Fruit fly (Drosophila melanogaster) whole organism, larva: ENCODE data around the gene bumpel.

ENCODE experiments used
- noc ChIP-seq: fragments of 200-800 bp; sonication (Bioruptor generic); optimal IDR thresholded peaks from 3 replicates; lab custom pipeline; 2019; ENCODE audit warnings: missing biosample characterization, mild to moderate bottlenecking, missing genetic modification characterization, moderate library complexity

bumpel gene

dm6 chr3R:11431395-11431977 lies 13.0 kb upstream of the bumpel start, which contains the start of the genes RpL24-like and CG5276:
TSS of gene RpL24-like (minus strand) at chr3R:11431582.
TSS of gene CG5276 (plus strand) at chr3R:11431738.
- no peak for TF ChIP-seq noc

dm6 chr3R:11430307-11430706 lies 11.8 kb upstream of the bumpel start:
- TF ChIP-seq noc = no peak

DNA sequence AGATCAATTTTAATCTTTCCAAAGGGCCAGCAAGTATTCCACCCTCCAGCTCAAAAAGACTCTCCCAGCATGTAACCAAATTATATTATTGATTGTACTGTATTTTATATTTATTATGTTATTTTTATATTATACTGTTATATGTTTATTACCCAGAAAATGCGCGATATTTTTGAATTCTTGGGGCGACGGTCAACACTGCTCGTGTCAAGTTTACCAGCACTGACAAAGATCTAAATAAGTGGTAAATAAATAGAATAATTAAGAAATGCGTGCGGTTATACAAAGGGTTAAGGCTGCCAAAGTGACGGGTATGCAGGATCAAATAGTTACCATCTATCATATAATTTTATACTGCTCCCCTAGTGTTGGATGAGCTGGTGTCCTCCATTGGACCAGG lies 11.3 kb upstream of the bumpel start, which contains the start of gene Dtd:
Gene Dtd, plus strand, starts transcription at position 248 of the 400 bp plus-strand sequence.
- TF ChIP-seq noc = no peak

DNA sequence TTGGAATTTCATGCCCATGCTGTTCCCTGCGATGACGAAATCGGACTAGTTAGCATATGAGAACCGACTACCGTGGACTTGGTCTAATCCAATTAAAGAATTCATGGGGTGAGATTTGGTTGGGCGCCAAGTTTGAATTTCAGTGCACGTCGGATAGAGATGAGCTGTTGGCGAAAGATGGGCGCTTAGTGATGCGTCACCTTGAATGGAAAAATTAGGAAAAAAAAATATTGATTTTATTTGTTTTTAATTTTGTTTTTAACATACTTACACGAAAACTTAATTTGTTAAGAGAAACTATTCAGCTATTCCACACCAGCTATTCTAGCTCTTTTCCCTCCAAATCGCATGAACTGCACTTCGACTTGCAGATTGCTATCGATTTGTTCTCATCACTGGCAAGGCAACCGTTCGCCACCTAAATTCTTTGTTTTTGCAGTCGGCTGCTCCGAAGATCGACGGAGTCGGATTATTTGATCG lies 3.2 kb upstream of the bumpel start, which contains the start of the genes ninaG and Sptz:
Gene ninaG, minus strand, starts transcription at position 51 of the 480 bp plus-strand sequence.
Gene Sptz, plus strand, starts transcription at position 450 of the 480 bp plus-strand sequence.
- TF ChIP-seq noc = peak; percentile 81

DNA sequence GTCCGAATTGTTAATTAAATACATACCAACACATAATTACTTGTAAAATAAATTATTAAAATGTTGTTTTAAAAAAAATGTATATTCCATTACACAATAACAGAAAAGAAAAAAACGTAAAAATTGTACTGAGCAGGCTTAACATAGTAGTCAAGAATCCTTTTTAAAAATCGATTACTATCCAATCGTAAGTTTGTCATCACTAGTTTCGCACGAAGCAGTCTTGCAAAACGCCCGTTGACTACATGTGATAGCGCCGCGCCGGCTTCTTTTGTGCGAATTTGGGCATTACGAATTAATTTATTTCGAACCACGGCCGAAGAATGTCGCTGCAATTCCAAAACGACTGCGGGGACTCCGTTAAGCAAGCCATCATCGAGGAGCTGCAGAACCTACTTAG lies 6.1 kb downstream of the bumpel start, which contains the start of gene Ipo9:
Gene Ipo9, plus strand, starts transcription at position 152 of the 400 bp plus-strand sequence.
- no peak for TF ChIP-seq noc

dm6 chr3R:11409667-11410137 lies 8.8 kb downstream of the bumpel start, which contains the start of the genes mgr and Irbp:
TSS of gene mgr (minus strand) at chr3R:11409875.
TSS of gene Irbp (plus strand) at chr3R:11410047.
- TF ChIP-seq noc = peak; percentile 92

DNA sequence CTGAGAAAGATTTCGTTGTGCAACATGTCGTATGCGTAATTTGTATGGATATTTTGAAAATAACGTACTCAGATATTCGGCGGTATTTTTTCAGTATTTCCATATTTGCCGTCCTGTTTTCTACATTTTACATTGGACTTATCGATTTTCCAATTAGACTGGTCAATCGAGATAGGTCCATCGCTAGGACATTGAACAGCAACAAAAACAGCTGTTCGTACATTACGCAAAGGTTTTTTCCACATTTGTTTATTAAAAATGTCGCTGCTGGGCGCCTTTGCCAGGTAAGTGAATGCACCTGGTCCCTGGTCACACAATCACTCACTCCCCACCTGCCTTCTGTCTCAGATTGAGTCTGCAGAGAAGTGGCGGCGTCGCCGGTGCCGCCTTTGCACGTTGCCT lies 10.7 kb downstream of the bumpel start, which contains the start of gene mRpL40:
Gene mRpL40, plus strand, starts transcription at position 186 of the 402 bp plus-strand sequence.
- TF ChIP-seq noc = no peak

DNA sequence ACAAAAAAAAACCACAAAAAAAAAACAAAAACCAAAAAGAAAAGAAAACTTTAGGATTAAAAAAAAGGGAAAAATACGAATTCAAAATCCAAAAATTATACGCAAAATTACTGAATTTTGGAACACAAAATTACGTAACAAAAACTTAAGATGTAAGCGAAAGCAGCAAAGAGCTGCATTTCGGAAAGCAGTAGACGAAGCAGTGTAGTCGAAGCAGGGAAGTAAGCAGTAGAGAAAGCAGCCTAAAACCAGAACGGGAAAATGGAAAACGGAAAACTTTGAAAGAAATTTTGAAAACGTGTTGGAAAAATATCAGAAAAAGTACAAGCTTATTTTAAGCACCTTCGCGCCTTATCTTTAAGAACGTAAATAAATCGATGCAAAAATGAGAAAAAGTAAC lies 15.6 kb downstream of the bumpel start:
- no peak for TF ChIP-seq noc

DNA sequence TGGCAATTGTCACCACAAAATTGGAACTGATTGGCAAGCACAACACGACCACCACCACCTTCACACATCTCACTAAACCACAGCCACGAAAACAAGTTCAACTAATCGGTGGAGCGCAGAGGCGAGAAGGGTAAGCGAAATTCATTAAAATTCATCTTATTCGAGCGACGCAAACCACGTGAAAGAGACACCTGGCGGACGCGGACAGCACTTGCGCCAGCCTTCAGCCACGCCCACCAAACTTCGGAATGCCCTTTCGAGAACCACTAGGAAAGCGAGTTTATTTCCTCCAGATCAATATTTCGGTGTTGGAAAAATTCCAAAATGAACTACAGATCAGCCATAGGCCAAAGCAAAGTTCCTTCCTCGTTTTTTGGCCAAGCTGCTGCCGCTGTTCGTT lies 22.9 kb downstream of the bumpel start:
- TF ChIP-seq noc = no peak

DNA sequence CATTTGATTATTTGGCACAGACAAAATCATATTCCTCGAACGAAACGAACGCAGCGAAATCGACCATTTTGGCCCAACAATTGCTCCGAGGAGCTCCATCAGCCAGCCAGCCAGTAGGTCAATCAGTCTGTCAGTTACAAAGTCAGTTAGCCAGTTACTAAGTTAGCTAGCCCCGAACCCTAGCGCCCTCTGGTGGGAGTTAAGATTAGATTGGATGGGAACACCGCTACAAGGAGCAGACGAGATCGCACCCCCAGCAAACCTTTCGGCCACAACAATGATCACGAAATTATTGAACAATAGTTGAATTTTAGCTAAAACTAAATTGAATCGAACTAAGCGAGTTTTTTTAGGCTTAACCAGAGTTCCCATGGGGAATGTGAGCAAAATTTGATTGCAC lies 24.6 kb downstream of the bumpel start:
- no peak for TF ChIP-seq noc

dm6 chr3R:11392805-11393204 lies 25.7 kb downstream of the bumpel start:
- TF ChIP-seq noc = no peak

dm6 chr3R:11378564-11379112 lies 39.8 kb downstream of the bumpel start:
- no peak for TF ChIP-seq noc

DNA sequence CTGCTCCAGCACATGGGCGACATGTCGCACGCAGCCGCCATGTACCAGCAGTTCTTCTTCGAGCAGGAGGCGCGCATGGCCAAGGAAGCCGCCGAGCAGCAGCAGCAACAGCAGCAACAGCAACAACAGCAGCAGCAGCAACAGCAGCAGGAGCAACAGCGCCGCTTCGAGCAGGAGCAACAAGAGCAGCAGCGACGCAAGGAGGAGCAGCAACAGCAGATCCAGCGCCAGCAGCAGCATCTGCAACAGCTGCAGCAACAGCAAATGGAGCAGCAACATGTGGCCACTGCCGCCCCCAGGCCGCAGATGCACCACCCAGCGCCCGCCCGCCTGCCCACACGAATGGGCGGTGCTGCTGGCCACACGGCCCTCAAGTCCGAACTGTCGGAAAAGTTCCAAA lies 43.3 kb downstream of the bumpel start:
- no peak for TF ChIP-seq noc

- TF ChIP-seq noc = no peak
These were observed 46.1 kb downstream of the bumpel start for dm6 chr3R:11372053-11373016.

DNA sequence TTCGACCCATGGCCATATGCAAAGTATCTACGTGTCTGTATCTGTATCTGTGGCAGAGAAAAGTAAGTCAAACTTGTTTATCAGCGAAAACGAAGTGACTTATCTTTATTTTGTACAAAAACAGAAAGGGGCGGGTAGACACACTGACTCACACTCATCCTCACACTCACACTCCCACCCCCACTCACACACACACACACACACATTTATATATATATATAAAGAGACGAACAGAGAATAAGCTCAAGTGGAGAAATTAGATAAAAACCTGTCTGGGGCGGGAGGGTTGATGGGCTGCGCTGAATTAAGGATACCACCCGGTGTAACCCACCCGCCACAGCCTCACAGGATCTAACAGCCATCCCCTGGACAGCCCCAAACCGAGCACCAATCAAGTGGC lies 47.7 kb downstream of the bumpel start:
- no peak for TF ChIP-seq noc

DNA sequence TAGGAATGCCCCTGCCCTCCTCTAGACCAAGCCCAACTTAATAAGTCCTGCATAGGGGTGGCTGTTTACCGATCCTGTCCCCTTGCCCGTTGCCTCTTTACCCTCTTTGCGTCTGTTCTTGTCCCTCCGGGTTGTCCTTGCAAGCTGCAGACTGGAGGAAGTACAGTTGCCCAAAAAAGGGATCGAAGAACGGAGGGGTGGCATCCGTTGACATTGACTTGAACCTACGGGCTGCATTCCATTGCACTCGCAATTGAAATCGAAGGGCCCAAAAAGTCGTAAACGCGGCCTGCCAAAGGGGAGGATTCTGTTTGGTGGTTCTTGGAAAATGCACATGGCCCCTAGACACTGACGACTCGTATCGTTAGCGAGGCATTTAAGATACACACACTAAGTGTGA lies 48.1 kb downstream of the bumpel start:
- TF ChIP-seq noc = no peak

- TF ChIP-seq noc = no peak
These were observed 49.7 kb downstream of the bumpel start for dm6 chr3R:11368766-11369165.
